Worm (Caenorhabditis elegans): ENCODE measurements around the gene K12B6.4.

DNA sequence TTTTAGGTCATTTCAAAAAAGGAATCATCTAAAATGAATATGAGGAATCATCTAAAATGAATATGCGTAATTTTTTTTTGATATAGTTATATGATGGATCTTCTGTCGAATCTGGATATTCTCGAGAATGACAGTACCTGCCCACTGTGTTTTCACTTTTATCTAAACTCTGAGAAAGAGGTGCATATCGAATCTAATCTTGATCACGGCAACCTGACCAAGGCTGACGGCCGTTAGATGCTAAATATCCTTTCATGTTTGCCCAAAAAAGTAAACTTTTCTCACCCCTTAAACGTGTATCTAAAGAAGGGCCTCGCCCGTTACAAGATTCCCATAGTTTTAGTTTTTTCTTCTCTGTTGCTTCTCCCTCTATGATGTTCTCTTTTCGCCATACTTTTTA lies 21.4 kb upstream of the K12B6.4 start:
- TF ChIP-seq zip-8 (tag; optimal IDR thresholded peaks at IDR 0.05) (no peak), ham-2 (GFP tag; optimal IDR thresholded peaks at IDR 0.05) (no peak), ztf-11 (tag; optimal IDR thresholded peaks at IDR 0.05) (no peak), elt-3 (tag; optimal IDR thresholded peaks at IDR 0.05) (no peak), bed-3 (GFP tag; optimal IDR thresholded peaks at IDR 0.05) (no peak), pha-4 (tag; optimal IDR thresholded peaks at IDR 0.05) (no peak), nhr-237 (tag; optimal IDR thresholded peaks at IDR 0.05) (no peak), unc-39 (tag; optimal IDR thresholded peaks at IDR 0.05) (no peak), hlh-1 (tag; optimal IDR thresholded peaks at IDR 0.05) (no peak), unc-62 (GFP tag; optimal IDR thresholded peaks at IDR 0.05) (no peak)

Data from whole organism, mixed stage, embryonic.